Worm (Caenorhabditis elegans) whole organism, L1 larva: Measurements from ENCODE around the gene nhr-205.
A peak's percentile ranks its signal among the peaks of the same experiment; 100 is the strongest.

ENCODE experiments used
- ces-1 ChIP-seq: fragments of 150-350 bp; optimal IDR thresholded peaks from 2 replicates; lab custom pipeline; 2014; ENCODE audit warnings: missing biosample characterization, missing genetic modification reagents, missing genetic modification characterization
- lin-13 ChIP-seq: fragments of 150-350 bp; optimal IDR thresholded peaks from 2 replicates; lab custom pipeline; 2014; ENCODE audit warnings: missing biosample characterization, missing genetic modification reagents, missing genetic modification characterization
- lin-39 ChIP-seq: fragments of 150-350 bp; optimal IDR thresholded peaks from 2 replicates; lab custom pipeline; 2014; ENCODE audit warnings: missing biosample characterization, missing genetic modification reagents, missing genetic modification characterization
- nhr-237 ChIP-seq: fragments of 150-350 bp; optimal IDR thresholded peaks from 2 replicates; lab custom pipeline; 2014; ENCODE audit warnings: missing biosample characterization, missing genetic modification characterization
- nhr-28 ChIP-seq: fragments of 150-350 bp; optimal IDR thresholded peaks from 2 replicates; lab custom pipeline; 2014; ENCODE audit warnings: missing biosample characterization, missing genetic modification characterization
- nhr-90 ChIP-seq: sonication (generic microtip); optimal IDR thresholded peaks from 2 replicates; lab custom pipeline; 2016; ENCODE audit warnings: mild to moderate bottlenecking, missing genetic modification characterization, missing compliant biosample characterization; ENCODE audit not compliant: poor library complexity
- skn-1 ChIP-seq: fragments of 150-350 bp; optimal IDR thresholded peaks from 2 replicates; lab custom pipeline; 2014; ENCODE audit warnings: missing biosample characterization, missing genetic modification characterization
- snu-23 ChIP-seq: sonication (generic microtip); optimal IDR thresholded peaks from 2 replicates; lab custom pipeline; 2016; ENCODE audit warnings: missing genetic modification characterization, missing compliant biosample characterization

ce11 chrV:10041484-10041883 is 40.1 kb downstream of the nhr-205 start:
- TF ChIP-seq lin-39 (tag; lab: Kevin White, UChicago) = no peak
- TF ChIP-seq nhr-28 (tag; lab: Kevin White, UChicago) = no peak
- no peak for TF ChIP-seq ces-1 (GFP tag; lab: Kevin White, UChicago)
- peak; percentile 31 for TF ChIP-seq snu-23 (GFP tag; lab: Kevin White, UChicago)
- TF ChIP-seq lin-13 (GFP tag; lab: Kevin White, UChicago) = no peak
- no peak for TF ChIP-seq nhr-90 (tag; lab: Kevin White, UChicago)
- no peak for TF ChIP-seq skn-1 (tag; lab: Kevin White, UChicago)
- TF ChIP-seq nhr-237 (tag; lab: Kevin White, UChicago) = no peak
